Worm (Caenorhabditis elegans) whole organism, L4 larva: ENCODE data around the gene F46C8.3.

Experiments
- F10B5.3 ChIP-seq: sonication (generic microtip); optimal IDR thresholded peaks from 2 replicates; lab custom pipeline; 2016; ENCODE audit warnings: mild to moderate bottlenecking, missing genetic modification characterization, missing compliant biosample characterization
- F44E2.7 ChIP-seq: fragments of 200-800 bp; sonication (Bioruptor generic); IDR thresholded peaks from 2 replicates; pipeline ENCODE4 v2.1.2; 2022; ENCODE audit warnings: missing genetic modification characterization, missing compliant biosample characterization
- T20F7.1 ChIP-seq: fragments of 200-800 bp; sonication (Bioruptor generic); optimal IDR thresholded peaks from 2 replicates; lab custom pipeline; 2018; ENCODE audit warnings: mild to moderate bottlenecking, missing genetic modification characterization, missing compliant biosample characterization
- Y105C5A.15 ChIP-seq: fragments of 200-800 bp; sonication (Bioruptor generic); IDR thresholded peaks from 2 replicates; pipeline ENCODE4 v1.3.6; 2022; ENCODE audit warnings: missing genetic modification characterization, missing compliant biosample characterization
- Y48G9A.11 ChIP-seq: fragments of 200-800 bp; sonication (Bioruptor generic); IDR thresholded peaks from 2 replicates; pipeline ENCODE4 v1.3.6; 2022; ENCODE audit warnings: missing genetic modification reagents, missing genetic modification characterization, missing compliant biosample characterization
- Y5F2A.4 ChIP-seq: fragments of 200-800 bp; sonication (Bioruptor generic); optimal IDR thresholded peaks from 2 replicates; lab custom pipeline; 2018; ENCODE audit warnings: mild to moderate bottlenecking, missing genetic modification characterization, missing compliant biosample characterization
- Y75B8A.6 ChIP-seq: fragments of 200-800 bp; sonication (Bioruptor generic); IDR thresholded peaks from 2 replicates; pipeline ENCODE4 v1.3.6; 2022; ENCODE audit warnings: missing genetic modification reagents, missing genetic modification characterization, missing compliant biosample characterization
- ama-1 ChIP-seq: fragments of 150-350 bp; optimal IDR thresholded peaks from 2 replicates; lab custom pipeline; 2014; ENCODE audit warnings: inconsistent platforms, mixed read lengths
- arid-1 ChIP-seq: fragments of 200-800 bp; sonication (Bioruptor generic); conservative IDR thresholded peaks from 2 replicates; pipeline ENCODE4 v1.3.6; 2022; ENCODE audit warnings: missing genetic modification reagents, missing genetic modification characterization, missing compliant biosample characterization
- ceh-20 ChIP-seq: fragments of 200-800 bp; sonication (Bioruptor generic); IDR thresholded peaks from 2 replicates; pipeline ENCODE4 v1.3.6; 2022; ENCODE audit warnings: missing genetic modification reagents, missing genetic modification characterization, missing compliant biosample characterization
- ceh-28 ChIP-seq: fragments of 150-350 bp; optimal IDR thresholded peaks from 2 replicates; lab custom pipeline; 2014; ENCODE audit warnings: missing biosample characterization, missing genetic modification reagents, missing genetic modification characterization
- ceh-32 ChIP-seq: sonication (generic microtip); optimal IDR thresholded peaks from 2 replicates; lab custom pipeline; 2016; ENCODE audit warnings: mild to moderate bottlenecking, missing genetic modification characterization, missing compliant biosample characterization; ENCODE audit not compliant: poor library complexity
- daf-16 ChIP-seq, 3 experiments: sonication (generic microtip); optimal IDR thresholded peaks; 2 replicates each; lab custom pipeline; 2016 to 2017; ENCODE audit warnings: missing genetic modification characterization in 3 of 3, missing genetic modification reagents in 3 of 3, mild to moderate bottlenecking in 2 of 3, missing compliant biosample characterization in 2 of 3, missing biosample characterization in 1 of 3, moderate library complexity in 1 of 3
- dmd-8 ChIP-seq: fragments of 200-800 bp; sonication (Bioruptor generic); IDR thresholded peaks from 2 replicates; pipeline ENCODE4 v1.3.6; 2022; ENCODE audit warnings: missing genetic modification characterization, missing compliant biosample characterization
- dmd-9 ChIP-seq: fragments of 200-800 bp; sonication (Bioruptor generic); IDR thresholded peaks from 2 replicates; pipeline ENCODE4 v1.3.6; 2022; ENCODE audit warnings: missing genetic modification reagents, missing genetic modification characterization, missing compliant biosample characterization
- dpl-1 ChIP-seq: fragments of 150-350 bp; optimal IDR thresholded peaks from 2 replicates; lab custom pipeline; 2014; ENCODE audit warnings: missing biosample characterization, missing genetic modification reagents, missing genetic modification characterization
- egl-27 ChIP-seq: sonication (generic microtip); optimal IDR thresholded peaks from 3 replicates; lab custom pipeline; 2017; ENCODE audit warnings: missing biosample characterization, missing genetic modification reagents, missing genetic modification characterization
- egl-43 ChIP-seq: fragments of 200-800 bp; sonication (Bioruptor generic); IDR thresholded peaks from 2 replicates; pipeline ENCODE4 v1.3.6; 2022; ENCODE audit warnings: missing genetic modification reagents, missing genetic modification characterization, missing compliant biosample characterization
- gei-8 ChIP-seq: fragments of 200-800 bp; sonication (Bioruptor generic); optimal IDR thresholded peaks from 2 replicates; lab custom pipeline; 2018; ENCODE audit warnings: mild to moderate bottlenecking, missing genetic modification characterization, missing compliant biosample characterization
- hif-1 ChIP-seq, 2 experiments: sonication (generic microtip); optimal IDR thresholded peaks; 2 replicates each; lab custom pipeline; 2016 to 2017; ENCODE audit warnings: missing compliant biosample characterization in 2 of 2, missing genetic modification characterization in 2 of 2, missing genetic modification reagents in 2 of 2, missing genotype in 2 of 2, mild to moderate bottlenecking in 1 of 2
- hlh-11 ChIP-seq: fragments of 200-800 bp; sonication (Bioruptor generic); optimal IDR thresholded peaks from 2 replicates; lab custom pipeline; 2018; ENCODE audit warnings: mild to moderate bottlenecking, missing genetic modification characterization, missing compliant biosample characterization
- hlh-30 ChIP-seq: sonication (generic microtip); optimal IDR thresholded peaks from 2 replicates; lab custom pipeline; 2017; ENCODE audit warnings: antibody characterized with exemption, mild to moderate bottlenecking, missing genetic modification characterization, missing compliant biosample characterization; ENCODE audit not compliant: insufficient read depth
- hmg-1.1 ChIP-seq: fragments of 200-800 bp; sonication (Bioruptor generic); IDR thresholded peaks from 2 replicates; pipeline ENCODE4 v1.3.6; 2022; ENCODE audit warnings: missing genetic modification reagents, missing genetic modification characterization, missing compliant biosample characterization
- lim-7 ChIP-seq: fragments of 200-800 bp; sonication (Bioruptor generic); IDR thresholded peaks from 2 replicates; pipeline ENCODE4 v1.3.6; 2022; ENCODE audit warnings: missing genetic modification characterization, missing compliant biosample characterization
- lin-13 ChIP-seq: fragments of 150-350 bp; optimal IDR thresholded peaks from 2 replicates; lab custom pipeline; 2014; ENCODE audit warnings: missing biosample characterization, missing genetic modification reagents, missing genetic modification characterization
- lin-38 ChIP-seq: fragments of 200-800 bp; sonication (Bioruptor generic); IDR thresholded peaks from 2 replicates; pipeline ENCODE4 v1.3.6; 2022; ENCODE audit warnings: missing genetic modification reagents, missing genetic modification characterization, missing compliant biosample characterization
- lin-39 ChIP-seq: fragments of 150-350 bp; optimal IDR thresholded peaks from 2 replicates; lab custom pipeline; 2014; ENCODE audit warnings: missing biosample characterization, missing genetic modification reagents, missing genetic modification characterization
- lir-3 ChIP-seq: sonication (generic microtip); optimal IDR thresholded peaks from 2 replicates; lab custom pipeline; 2016; ENCODE audit warnings: mild to moderate bottlenecking, missing genetic modification characterization, missing compliant biosample characterization
- lsy-2 ChIP-seq, 2 experiments: fragments of 150-350 bp in 1 of 2; sonication (generic microtip) in 1 of 2; optimal IDR thresholded peaks; 2 replicates each; lab custom pipeline; 2014 to 2017; ENCODE audit warnings: missing biosample characterization in 2 of 2, missing genetic modification characterization in 2 of 2
- madf-5 ChIP-seq, 2 experiments: fragments of 200-800 bp; sonication (Bioruptor generic); IDR thresholded peaks; 2 replicates each; pipeline ENCODE4 v1.3.6; 2022; ENCODE audit warnings: missing compliant biosample characterization in 2 of 2, missing genetic modification characterization in 2 of 2
- mep-1 ChIP-seq: fragments of 150-350 bp; sonication (generic microtip); optimal IDR thresholded peaks from 3 replicates; lab custom pipeline; 2014; ENCODE audit warnings: missing biosample characterization, missing genetic modification characterization
- mes-2 ChIP-seq: sonication (generic microtip); optimal IDR thresholded peaks from 2 replicates; lab custom pipeline; 2016; ENCODE audit warnings: missing genotype, mild to moderate bottlenecking, missing genetic modification characterization, missing compliant biosample characterization; ENCODE audit not compliant: poor library complexity, severe bottlenecking
- mxl-3 ChIP-seq: fragments of 200-800 bp; sonication (Bioruptor generic); optimal IDR thresholded peaks from 2 replicates; lab custom pipeline; 2018; ENCODE audit warnings: mild to moderate bottlenecking, missing genetic modification characterization, missing compliant biosample characterization
- nhr-102 ChIP-seq: sonication (generic microtip); optimal IDR thresholded peaks from 2 replicates; lab custom pipeline; 2016; ENCODE audit warnings: mild to moderate bottlenecking, missing genetic modification characterization, moderate library complexity, missing compliant biosample characterization
- nhr-111 ChIP-seq: fragments of 200-800 bp; sonication (Bioruptor generic); optimal IDR thresholded peaks from 2 replicates; lab custom pipeline; 2018; ENCODE audit warnings: mild to moderate bottlenecking, missing genetic modification characterization, missing compliant biosample characterization
- nhr-25 ChIP-seq: sonication (generic microtip); optimal IDR thresholded peaks from 2 replicates; lab custom pipeline; 2017; ENCODE audit warnings: missing genetic modification characterization, mild to moderate bottlenecking, missing compliant biosample characterization, antibody characterized with exemption, moderate library complexity, borderline replicate concordance; ENCODE audit not compliant: insufficient read depth
- nhr-41 ChIP-seq: fragments of 200-800 bp; sonication (Bioruptor generic); IDR thresholded peaks from 2 replicates; pipeline ENCODE4 v1.3.6; 2022; ENCODE audit warnings: missing genetic modification reagents, missing genetic modification characterization, missing compliant biosample characterization
- nhr-42 ChIP-seq: fragments of 200-800 bp; sonication (Bioruptor generic); IDR thresholded peaks from 2 replicates; pipeline ENCODE4 v1.3.6; 2022; ENCODE audit warnings: missing genetic modification characterization, missing compliant biosample characterization
- nhr-76 ChIP-seq: fragments of 150-350 bp; optimal IDR thresholded peaks from 2 replicates; lab custom pipeline; 2014; ENCODE audit warnings: missing biosample characterization, missing genetic modification characterization
- rbr-2 ChIP-seq: sonication (generic microtip); optimal IDR thresholded peaks from 2 replicates; lab custom pipeline; 2016; ENCODE audit warnings: missing genotype, missing genetic modification characterization, missing compliant biosample characterization
- saeg-2 ChIP-seq: fragments of 200-800 bp; sonication (Bioruptor generic); IDR thresholded peaks from 2 replicates; pipeline ENCODE4 v1.3.6; 2022; ENCODE audit warnings: missing genetic modification reagents, missing genetic modification characterization, missing compliant biosample characterization
- skn-1 ChIP-seq: fragments of 150-350 bp; optimal IDR thresholded peaks from 2 replicates; lab custom pipeline; 2014; ENCODE audit warnings: missing biosample characterization, missing genetic modification characterization
- snpc-1.2 ChIP-seq: fragments of 200-800 bp; sonication (Bioruptor generic); IDR thresholded peaks from 2 replicates; pipeline ENCODE4 v1.3.6; 2022; ENCODE audit warnings: missing genetic modification reagents, missing genetic modification characterization, missing compliant biosample characterization
- snpc-4 ChIP-seq: fragments of 150-350 bp; optimal IDR thresholded peaks from 2 replicates; lab custom pipeline; 2014; ENCODE audit warnings: missing biosample characterization, missing genetic modification characterization
- tra-1 ChIP-seq: fragments of 200-800 bp; sonication (Bioruptor generic); IDR thresholded peaks from 2 replicates; pipeline ENCODE4 v1.3.6; 2022; ENCODE audit warnings: missing genetic modification reagents, missing genetic modification characterization, missing compliant biosample characterization
- zag-1 ChIP-seq: fragments of 150-350 bp; optimal IDR thresholded peaks from 2 replicates; lab custom pipeline; 2014; ENCODE audit warnings: missing biosample characterization, missing genetic modification characterization
- zip-2 ChIP-seq: fragments of 150-350 bp; optimal IDR thresholded peaks from 2 replicates; lab custom pipeline; 2014; ENCODE audit warnings: missing biosample characterization, missing genetic modification characterization
- ztf-7 ChIP-seq: fragments of 150-350 bp; optimal IDR thresholded peaks from 2 replicates; lab custom pipeline; 2014; ENCODE audit warnings: missing biosample characterization, missing genetic modification characterization

Gene F46C8.3

DNA sequence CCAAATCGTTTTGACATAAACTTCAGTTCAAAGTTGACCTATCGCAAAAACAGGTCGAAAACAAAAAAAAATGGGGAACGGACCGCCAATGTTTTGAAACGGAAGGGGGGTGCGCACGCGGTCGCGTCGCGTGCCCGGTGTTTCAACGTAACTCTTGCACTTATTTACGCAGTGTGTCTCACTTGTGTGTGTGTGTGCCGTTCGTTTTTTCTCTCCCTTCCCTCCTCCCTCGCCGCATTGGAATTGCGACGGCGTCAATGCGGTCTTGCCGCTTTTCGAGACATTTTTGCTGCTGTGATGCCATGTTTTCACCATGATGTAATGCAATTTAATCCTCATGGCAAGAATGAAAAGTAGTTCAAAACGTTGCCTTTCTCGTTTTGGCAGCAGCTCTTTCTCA lies 46.9 kb upstream of the F46C8.3 start (continued):
- no peak for TF ChIP-seq Y105C5A.15 (GFP tag; lab: Robert Waterston, UW)
- TF ChIP-seq lin-13 = no peak
- no peak for TF ChIP-seq zag-1 (tag; lab: Kevin White, UChicago)
- TF ChIP-seq daf-16 (GFP tag; optimal IDR thresholded peaks at IDR 0.05; lab: Kevin White, UChicago) = peak in 1 of 2 experiments; percentile 1
- peak; percentile 47 for TF ChIP-seq daf-16 (tag; optimal IDR thresholded peaks at IDR 0.05; lab: Kevin White, UChicago)
- peak; percentile 88 for TF ChIP-seq hlh-30 (tag; lab: Kevin White, UChicago)
- no peak for TF ChIP-seq dmd-9
- no peak for TF ChIP-seq egl-27 (tag; lab: Kevin White, UChicago)
- no peak for TF ChIP-seq ceh-28 (tag; lab: Kevin White, UChicago)
- no peak for TF ChIP-seq zip-2
- TF ChIP-seq saeg-2 (GFP tag; lab: Robert Waterston, UW) = no peak
- no peak for TF ChIP-seq ceh-32 (tag; lab: Kevin White, UChicago)
- TF ChIP-seq rbr-2 (tag; lab: Kevin White, UChicago) = peak; percentile 58
- TF ChIP-seq arid-1 (GFP tag; lab: Robert Waterston, UW) = no peak
- TF ChIP-seq ama-1 (lab: Kevin White, UChicago) = no peak
- no peak for TF ChIP-seq lin-38 (GFP tag; lab: Robert Waterston, UW)
- no peak for TF ChIP-seq F44E2.7 (GFP tag; lab: Robert Waterston, UW)
- TF ChIP-seq Y5F2A.4 = no peak
- TF ChIP-seq dpl-1 (GFP tag; lab: Kevin White, UChicago) = no peak
- TF ChIP-seq T20F7.1 (GFP tag; lab: Kevin White, UChicago) = no peak
- TF ChIP-seq lin-39 = no peak
- no peak for TF ChIP-seq F10B5.3 (tag; lab: Kevin White, UChicago)
- TF ChIP-seq nhr-42 (GFP tag; lab: Robert Waterston, UW) = no peak
- no peak for TF ChIP-seq nhr-102 (tag; lab: Kevin White, UChicago)
- TF ChIP-seq egl-43 = no peak
- no peak for TF ChIP-seq nhr-111 (GFP tag; lab: Kevin White, UChicago)
- TF ChIP-seq mes-2 (tag; lab: Kevin White, UChicago) = peak; percentile 56
- TF ChIP-seq ztf-7 = no peak
- no peak for TF ChIP-seq snpc-4 (tag; lab: Kevin White, UChicago)
- TF ChIP-seq mep-1 (tag; lab: Kevin White, UChicago) = peak; percentile 58
- TF ChIP-seq ceh-20 (GFP tag; lab: Robert Waterston, UW) = no peak
- peak; percentile 59 for TF ChIP-seq hlh-11
- no peak for TF ChIP-seq snpc-1.2 (GFP tag; lab: Robert Waterston, UW)
- no peak for TF ChIP-seq nhr-25 (tag; lab: Kevin White, UChicago)
- no peak for TF ChIP-seq Y75B8A.6 (GFP tag; lab: Robert Waterston, UW)
- TF ChIP-seq nhr-76 (tag; lab: Kevin White, UChicago) = no peak
- no peak for TF ChIP-seq skn-1 (tag; lab: Kevin White, UChicago)
- no peak for TF ChIP-seq lsy-2 (tag; optimal IDR thresholded peaks at IDR 0.05; lab: Kevin White, UChicago)
- TF ChIP-seq lim-7 = no peak
- TF ChIP-seq dmd-8 (GFP tag; lab: Robert Waterston, UW) = no peak
- no peak for TF ChIP-seq Y48G9A.11
- TF ChIP-seq lir-3 = no peak
- TF ChIP-seq madf-5 (GFP tag; IDR thresholded peaks at IDR 0.05; lab: Robert Waterston, UW) = no peak
- no peak for TF ChIP-seq tra-1
- peak; percentile 62 for TF ChIP-seq hmg-1.1 (GFP tag; lab: Robert Waterston, UW)
- peak in 1 of 2 experiments; percentile 38 for TF ChIP-seq hif-1 (tag; optimal IDR thresholded peaks at IDR 0.05; lab: Kevin White, UChicago)
- no peak for TF ChIP-seq gei-8 (GFP tag; lab: Kevin White, UChicago)
- peak; percentile 91 for TF ChIP-seq mxl-3 (GFP tag; lab: Kevin White, UChicago)
- no peak for TF ChIP-seq nhr-41
